Fruit fly (Drosophila melanogaster): Measurements from ENCODE around the gene CG12213.

CG12213 gene

dm6 chr3R:11967262-11968029, at the start of gene CG12213, which contains the start of gene GC1 (continued):
- no peak for TF ChIP-seq Atf3 (GFP tag; optimal IDR thresholded peaks at IDR 0.05)
- TF ChIP-seq CG15479 (GFP tag; optimal IDR thresholded peaks at IDR 0.05): no peak
- peak; percentile 69 for TF ChIP-seq MESR4 (GFP tag; optimal IDR thresholded peaks at IDR 0.05)
- TF ChIP-seq CG8290 (GFP tag; optimal IDR thresholded peaks at IDR 0.05): peak; percentile 83
- peak; percentile 32 to 64 for TF ChIP-seq CG8290 (tag; optimal IDR thresholded peaks at IDR 0.05)
- peak; percentile 84 for TF ChIP-seq CG8924 (tag; optimal IDR thresholded peaks at IDR 0.05)
- TF ChIP-seq CG17361 (GFP tag; IDR thresholded peaks at IDR 0.05): peak; percentile 61; the same call in 2 of the 3 replicates
- TF ChIP-seq CTCF (GFP tag; optimal IDR thresholded peaks at IDR 0.05): no peak
- peak; percentile 65 for TF ChIP-seq CG17829 (tag; optimal IDR thresholded peaks at IDR 0.05)
- TF ChIP-seq CG10565 (GFP tag; optimal IDR thresholded peaks at IDR 0.05): no peak
- TF ChIP-seq YL-1 (GFP tag; optimal IDR thresholded peaks at IDR 0.05): peak; percentile 68
- TF ChIP-seq CHES-1-like (GFP tag; optimal IDR thresholded peaks at IDR 0.05): peak; percentile 53
- no peak for TF ChIP-seq CG4707 (GFP tag; optimal IDR thresholded peaks at IDR 0.05)
- no peak for TF ChIP-seq ap (GFP tag; IDR thresholded peaks at IDR 0.05)
- TF ChIP-seq CG11695 (GFP tag; IDR thresholded peaks at IDR 0.05): no peak
- TF ChIP-seq NC2β (GFP tag; optimal IDR thresholded peaks at IDR 0.05): no peak
- no peak for TF ChIP-seq Oli (tag; optimal IDR thresholded peaks at IDR 0.05)
- TF ChIP-seq CG31441 (GFP tag; IDR thresholded peaks at IDR 0.05): peak; percentile 45; the same call in 1 of the 2 replicates
- peak; percentile 57 for TF ChIP-seq corto (GFP tag; optimal IDR thresholded peaks at IDR 0.05)
- TF ChIP-seq gsb (GFP tag; IDR thresholded peaks at IDR 0.05): no peak
- TF ChIP-seq repo (GFP tag; optimal IDR thresholded peaks at IDR 0.05): no peak
- TF ChIP-seq pho (GFP tag; optimal IDR thresholded peaks at IDR 0.05): no peak
- TF ChIP-seq slbo (GFP tag; IDR thresholded peaks at IDR 0.05): peak; percentile 25; the same call in 1 of the 2 replicates
- TF ChIP-seq Hr51 (GFP tag; optimal IDR thresholded peaks at IDR 0.05): peak in 1 of 2 experiments; percentile 9
- TF ChIP-seq croc (GFP tag; conservative IDR thresholded peaks at IDR 0.05): no peak
- no peak for TF ChIP-seq CG3838 (GFP tag; optimal IDR thresholded peaks at IDR 0.05)
- no peak for TF ChIP-seq CG32767 (GFP tag; IDR thresholded peaks at IDR 0.05)
- 0 out of 2 replicates have a peak, but pooled peaks have one; percentile 17 for TF ChIP-seq al (GFP tag; IDR thresholded peaks at IDR 0.05)
- TF ChIP-seq CG8388 (GFP tag; optimal IDR thresholded peaks at IDR 0.05): peak; percentile 4
- TF ChIP-seq CG11247 (GFP tag; IDR thresholded peaks at IDR 0.05): no peak
- no peak for TF ChIP-seq tx (GFP tag; optimal IDR thresholded peaks at IDR 0.05)
- TF ChIP-seq trem (tag; optimal IDR thresholded peaks at IDR 0.05): peak; percentile 93
- no peak for TF ChIP-seq CG4730 (GFP tag; IDR thresholded peaks at IDR 0.05)
- no peak for TF ChIP-seq wdn (GFP tag; IDR thresholded peaks at IDR 0.05)
- no peak for TF ChIP-seq CG13894 (tag; optimal IDR thresholded peaks at IDR 0.05)
- no peak for TF ChIP-seq Antp (GFP tag; optimal IDR thresholded peaks at IDR 0.05)
- no peak for TF ChIP-seq prd (optimal IDR thresholded peaks at IDR 0.05)
- TF ChIP-seq prd (GFP tag; IDR thresholded peaks at IDR 0.05): no peak
- peak; percentile 10; the same call in 1 of the 2 replicates for TF ChIP-seq vvl (GFP tag; IDR thresholded peaks at IDR 0.05)
- no peak for TF ChIP-seq h (optimal IDR thresholded peaks at IDR 0.05)
- peak; percentile 93 for TF ChIP-seq gfzf (GFP tag; optimal IDR thresholded peaks at IDR 0.05)
- TF ChIP-seq bbx (GFP tag; IDR thresholded peaks at IDR 0.05; ENCODE audit: partially characterized antibody): peak; percentile 96
- TF ChIP-seq ATbp (GFP tag; optimal IDR thresholded peaks at IDR 0.05): no peak
- peak; percentile 36 for TF ChIP-seq Xbp1 (GFP tag; optimal IDR thresholded peaks at IDR 0.05)
- no peak for TF ChIP-seq lab (GFP tag; optimal IDR thresholded peaks at IDR 0.05)
- no peak for TF ChIP-seq lov (optimal IDR thresholded peaks at IDR 0.05)
- no peak for TF ChIP-seq lov (GFP tag; IDR thresholded peaks at IDR 0.05)
- TF ChIP-seq yki (optimal IDR thresholded peaks at IDR 0.05): no peak
- no peak for TF ChIP-seq danr (GFP tag; IDR thresholded peaks at IDR 0.05)
- TF ChIP-seq HHEX (GFP tag; optimal IDR thresholded peaks at IDR 0.05): no peak
- no peak for TF ChIP-seq luna (GFP tag; optimal IDR thresholded peaks at IDR 0.05)
- no peak for TF ChIP-seq zfh1 (GFP tag; IDR thresholded peaks at IDR 0.05)
